Fruit fly (Drosophila melanogaster): ENCODE measurements around the gene RFeSP.

Gene RFeSP

DNA sequence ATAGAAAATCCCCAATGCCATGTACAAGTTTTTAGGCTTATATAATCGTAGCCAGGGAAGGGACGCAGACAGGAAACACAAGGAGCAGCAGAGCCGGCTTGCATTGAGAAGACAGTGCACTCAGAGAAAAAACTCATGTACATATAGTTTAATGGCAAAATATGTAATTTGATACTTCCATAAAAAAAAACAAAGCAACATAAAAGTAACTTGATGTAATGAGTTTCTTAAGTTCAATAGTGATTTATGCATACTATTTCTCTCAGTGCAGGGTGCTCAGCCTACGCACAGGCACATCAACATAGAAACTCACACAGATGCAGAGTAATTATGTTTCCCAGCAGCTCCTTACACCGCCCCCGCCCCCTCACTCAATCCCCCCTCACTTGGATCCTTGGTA is 6.8 kb upstream of the RFeSP start (continued):
- peak; percentile 51 for TF ChIP-seq svp (GFP tag)
- TF ChIP-seq Ets21C (GFP tag; optimal IDR thresholded peaks at IDR 0.05), result no peak
- TF ChIP-seq spab (GFP tag; optimal IDR thresholded peaks at IDR 0.05), result no peak
- TF ChIP-seq CG6808 (GFP tag; optimal IDR thresholded peaks at IDR 0.05), result no peak
- no peak for TF ChIP-seq CG3919 (GFP tag; optimal IDR thresholded peaks at IDR 0.05)
- no peak for TF ChIP-seq Hr4 (GFP tag; optimal IDR thresholded peaks at IDR 0.05)
- no peak for TF ChIP-seq lz (GFP tag; optimal IDR thresholded peaks at IDR 0.05)
- no peak for TF ChIP-seq CG8119 (GFP tag; IDR thresholded peaks at IDR 0.05)
- TF ChIP-seq CG3032 (tag; optimal IDR thresholded peaks at IDR 0.05), result no peak
- TF ChIP-seq CG34406 (GFP tag; optimal IDR thresholded peaks at IDR 0.05), result no peak

- TF ChIP-seq svp (GFP tag), result peak; percentile 43
- no peak for TF ChIP-seq CG3919 (GFP tag; optimal IDR thresholded peaks at IDR 0.05)
Observed at dm6 chr2L:1619191-1619590, 5.2 kb upstream of the RFeSP start.

DNA sequence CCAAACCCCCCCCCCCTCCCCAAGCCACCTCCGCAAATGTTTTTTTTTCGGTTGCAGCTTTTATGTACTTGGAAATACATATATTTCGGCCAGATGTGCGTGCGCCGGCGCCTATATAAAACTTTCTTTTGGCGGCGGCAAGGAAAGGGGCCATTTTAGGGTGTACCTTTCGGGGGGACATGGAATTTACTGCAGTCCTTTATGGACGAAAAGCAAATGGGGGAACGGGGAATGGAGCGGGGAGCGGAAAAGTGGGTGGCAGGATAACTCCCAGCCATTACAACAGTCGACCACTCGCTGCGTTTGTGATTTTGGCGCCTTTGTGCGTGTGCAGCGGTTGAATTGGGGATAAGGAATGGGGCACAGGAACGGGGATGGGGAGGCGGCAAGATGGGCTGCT is 4.7 kb upstream of the RFeSP start:
- no peak for TF ChIP-seq net (GFP tag; optimal IDR thresholded peaks at IDR 0.05)
- no peak for TF ChIP-seq OdsH (GFP tag; optimal IDR thresholded peaks at IDR 0.05)
- TF ChIP-seq CG31627 (GFP tag; optimal IDR thresholded peaks at IDR 0.05), result no peak
- no peak for TF ChIP-seq CG8319 (GFP tag; optimal IDR thresholded peaks at IDR 0.05)
- no peak for TF ChIP-seq CG4318 (GFP tag; optimal IDR thresholded peaks at IDR 0.05)
- no peak for TF ChIP-seq CG9139 (GFP tag; optimal IDR thresholded peaks at IDR 0.05)
- TF ChIP-seq salr (GFP tag; optimal IDR thresholded peaks at IDR 0.05), result no peak
- no peak for TF ChIP-seq topi (GFP tag; optimal IDR thresholded peaks at IDR 0.05)
- TF ChIP-seq dsx (GFP tag; optimal IDR thresholded peaks at IDR 0.05; ENCODE audit: poor library complexity, severe bottlenecking), result no peak
- TF ChIP-seq Eip93F (GFP tag; optimal IDR thresholded peaks at IDR 0.05), result no peak
- TF ChIP-seq achi (GFP tag; optimal IDR thresholded peaks at IDR 0.05), result no peak
- TF ChIP-seq CG32006 (GFP tag; optimal IDR thresholded peaks at IDR 0.05), result no peak
- no peak for TF ChIP-seq Sox14 (GFP tag; optimal IDR thresholded peaks at IDR 0.05)
- TF ChIP-seq CG8119 (GFP tag; IDR thresholded peaks at IDR 0.05), result no peak
- TF ChIP-seq eg (GFP tag; IDR thresholded peaks at IDR 0.05), result no peak

DNA sequence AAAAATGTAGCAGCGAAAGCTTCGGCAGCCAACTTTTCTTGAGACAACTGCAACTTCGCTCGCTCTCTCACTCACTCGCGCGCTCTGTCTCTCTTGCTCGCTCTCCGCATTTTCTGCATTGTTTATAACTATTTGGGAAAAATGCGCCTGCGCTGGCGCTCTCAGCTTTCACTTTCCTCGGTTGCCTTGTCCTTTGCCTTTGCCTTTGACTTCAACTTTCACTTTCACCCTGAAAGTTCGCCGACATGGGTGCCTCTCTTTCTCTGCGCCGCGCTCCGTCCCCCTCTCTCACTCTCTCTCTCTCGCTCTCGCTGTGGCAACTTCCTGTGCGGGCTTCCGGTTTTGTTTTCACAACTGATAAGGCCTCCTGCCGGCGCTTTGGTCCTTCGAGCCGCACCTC is 3.8 kb upstream of the RFeSP start:
- TF ChIP-seq CG8632 (GFP tag; optimal IDR thresholded peaks at IDR 0.05) (no peak), CG6792 (GFP tag; optimal IDR thresholded peaks at IDR 0.05) (no peak), dac (GFP tag; optimal IDR thresholded peaks at IDR 0.05) (peak; percentile 9), svp (GFP tag) (no peak), lz (GFP tag; optimal IDR thresholded peaks at IDR 0.05) (no peak), ss (GFP tag; optimal IDR thresholded peaks at IDR 0.05) (peak; percentile 53 to 67), CG10631 (GFP tag; optimal IDR thresholded peaks at IDR 0.05) (no peak), CG11902 (GFP tag; optimal IDR thresholded peaks at IDR 0.05) (no peak), CG10669 (GFP tag; optimal IDR thresholded peaks at IDR 0.05) (peak; percentile 13), Lpt (GFP tag; optimal IDR thresholded peaks at IDR 0.05) (peak; percentile 12), CG32006 (GFP tag; optimal IDR thresholded peaks at IDR 0.05) (peak; percentile 24), Eip93F (GFP tag; optimal IDR thresholded peaks at IDR 0.05) (no peak), CG6854 (GFP tag; optimal IDR thresholded peaks at IDR 0.05) (no peak), CG9139 (GFP tag; optimal IDR thresholded peaks at IDR 0.05) (peak; percentile 63), fd85E (GFP tag; optimal IDR thresholded peaks at IDR 0.05) (no peak), salr (GFP tag; optimal IDR thresholded peaks at IDR 0.05) (peak in 1 of 2 experiments; percentile 6), acj6 (GFP tag; optimal IDR thresholded peaks at IDR 0.05) (no peak), OdsH (GFP tag; optimal IDR thresholded peaks at IDR 0.05) (no peak), CG16779 (tag; optimal IDR thresholded peaks at IDR 0.05) (peak; percentile 4), CG4318 (GFP tag; optimal IDR thresholded peaks at IDR 0.05) (no peak), CG3032 (tag; optimal IDR thresholded peaks at IDR 0.05) (peak; percentile 9), CG6163 (GFP tag; IDR thresholded peaks at IDR 0.05) (peak; percentile 47; the same call in 1 of the 3 replicates), CG3919 (GFP tag; optimal IDR thresholded peaks at IDR 0.05) (peak; percentile 26), eg (GFP tag; IDR thresholded peaks at IDR 0.05) (0 out of 3 replicates have a peak, but pooled peaks have one; percentile 19), Ets96B (tag; optimal IDR thresholded peaks at IDR 0.05) (peak; percentile 8), CG6808 (GFP tag; optimal IDR thresholded peaks at IDR 0.05) (peak; percentile 42), CG1621 (tag; optimal IDR thresholded peaks at IDR 0.05) (peak; percentile 43), Eip75B (GFP tag; optimal IDR thresholded peaks at IDR 0.05) (peak; percentile 27), spab (GFP tag; optimal IDR thresholded peaks at IDR 0.05) (peak; percentile 44), pdm3 (GFP tag; optimal IDR thresholded peaks at IDR 0.05) (no peak), Eip78C (GFP tag) (peak; percentile 52), cyc (GFP tag; optimal IDR thresholded peaks at IDR 0.05) (no peak), CG8119 (GFP tag; IDR thresholded peaks at IDR 0.05) (peak; percentile 43; the same call in 1 of the 3 replicates), Blimp-1 (GFP tag; optimal IDR thresholded peaks at IDR 0.05) (peak; percentile 39)

All from whole organism, prepupa.